Worm (Caenorhabditis elegans): ENCODE measurements around the gene cyp-13A12.

The cyp-13A12 gene

DNA sequence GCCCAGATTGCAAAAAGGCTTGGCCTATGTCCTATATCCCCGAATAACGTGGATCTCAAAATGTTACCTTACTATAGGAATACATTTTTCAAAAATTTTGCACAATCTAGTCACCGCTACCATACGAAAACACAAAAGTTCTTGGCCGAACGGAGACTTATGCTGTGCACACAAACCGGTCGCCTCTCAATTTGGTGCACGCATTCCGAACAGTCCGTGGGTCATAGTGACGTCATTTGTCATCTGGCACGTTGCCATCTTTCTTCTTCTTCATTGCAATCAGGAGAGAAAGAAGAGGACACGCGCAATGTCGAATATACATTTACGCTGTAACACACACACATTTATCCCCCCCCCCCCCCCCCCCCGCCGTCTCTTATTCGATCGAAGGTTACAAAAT is 41.3 kb downstream of the cyp-13A12 start:
- TF ChIP-seq ceh-48 (tag; optimal IDR thresholded peaks at IDR 0.05) (no peak), gmeb-2 (tag; optimal IDR thresholded peaks at IDR 0.05) (no peak), pat-9 (tag; optimal IDR thresholded peaks at IDR 0.05) (no peak), unc-3 (GFP tag; conservative IDR thresholded peaks at IDR 0.05) (no peak), unc-3 (tag; optimal IDR thresholded peaks at IDR 0.05) (no peak), madf-2 (tag; optimal IDR thresholded peaks at IDR 0.05) (no peak), ceh-2 (tag; optimal IDR thresholded peaks at IDR 0.05) (no peak), pag-3 (tag; optimal IDR thresholded peaks at IDR 0.05; ENCODE audit: borderline replicate concordance) (no peak), tbx-2 (tag; optimal IDR thresholded peaks at IDR 0.05) (no peak), ref-2 (tag; optimal IDR thresholded peaks at IDR 0.05) (no peak), ceh-34 (tag; optimal IDR thresholded peaks at IDR 0.05) (no peak)

DNA sequence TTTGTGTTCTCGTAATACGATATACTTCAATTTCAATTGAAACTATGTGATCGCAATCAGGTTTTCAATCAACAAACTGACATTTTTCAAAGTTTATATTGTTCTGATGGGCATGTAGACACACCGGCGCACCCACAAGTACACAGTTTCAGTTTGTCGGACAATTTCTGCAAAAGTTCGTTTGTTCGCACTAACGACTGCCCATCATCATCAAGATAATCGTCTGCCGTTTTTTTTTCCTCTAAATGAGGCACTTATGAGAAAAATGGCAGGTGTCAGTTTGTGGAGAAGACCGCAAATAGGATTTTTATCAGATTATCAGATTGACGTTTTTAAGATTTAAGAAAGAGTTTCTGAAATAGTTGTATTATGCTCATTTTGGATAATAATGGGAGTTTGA is 42.5 kb downstream of the cyp-13A12 start:
- TF ChIP-seq sdc-2 (tag; optimal IDR thresholded peaks at IDR 0.05): no peak
- TF ChIP-seq ceh-22 (tag; optimal IDR thresholded peaks at IDR 0.05): no peak
- TF ChIP-seq pros-1 (tag; optimal IDR thresholded peaks at IDR 0.05): no peak
- TF ChIP-seq dve-1 (tag; optimal IDR thresholded peaks at IDR 0.05): no peak
- TF ChIP-seq sox-2 (GFP tag; IDR thresholded peaks at IDR 0.05): no peak
- no peak for TF ChIP-seq unc-42 (tag; optimal IDR thresholded peaks at IDR 0.05)
- TF ChIP-seq ztf-16 (tag; optimal IDR thresholded peaks at IDR 0.05): no peak
- TF ChIP-seq unc-55 (GFP tag; optimal IDR thresholded peaks at IDR 0.05): no peak

- TF ChIP-seq ceh-14 (tag; optimal IDR thresholded peaks at IDR 0.05): peak; percentile 82
- TF ChIP-seq ztf-16 (tag; optimal IDR thresholded peaks at IDR 0.05): no peak
- no peak for TF ChIP-seq pqm-1 (tag; optimal IDR thresholded peaks at IDR 0.05)
- no peak for TF ChIP-seq zip-5 (tag; optimal IDR thresholded peaks at IDR 0.05)
- TF ChIP-seq eyg-1 (tag; optimal IDR thresholded peaks at IDR 0.05): peak; percentile 45
- TF ChIP-seq ceh-48 (tag; optimal IDR thresholded peaks at IDR 0.05): peak; percentile 65
- no peak for TF ChIP-seq madf-2 (tag; optimal IDR thresholded peaks at IDR 0.05)
- TF ChIP-seq nfya-1 (tag; optimal IDR thresholded peaks at IDR 0.05): peak; percentile 95
- no peak for TF ChIP-seq npax-4 (tag; optimal IDR thresholded peaks at IDR 0.05)
- no peak for TF ChIP-seq ceh-9 (tag; optimal IDR thresholded peaks at IDR 0.05)
- peak; percentile 56 for TF ChIP-seq ama-1 (optimal IDR thresholded peaks at IDR 0.05)
- peak; percentile 9 for TF ChIP-seq che-1 (tag; optimal IDR thresholded peaks at IDR 0.05)
- TF ChIP-seq tbx-2 (tag; optimal IDR thresholded peaks at IDR 0.05): peak; percentile 90
- TF ChIP-seq ceh-22 (tag; optimal IDR thresholded peaks at IDR 0.05): peak; percentile 4
- peak; percentile 75 for TF ChIP-seq hlh-6 (tag; optimal IDR thresholded peaks at IDR 0.05)
- peak; percentile 86 for TF ChIP-seq dve-1 (tag; optimal IDR thresholded peaks at IDR 0.05)
- TF ChIP-seq K09A11.1 (tag; optimal IDR thresholded peaks at IDR 0.05; ENCODE audit: insufficient read depth): peak; percentile 23
- TF ChIP-seq ceh-45 (GFP tag; IDR thresholded peaks at IDR 0.05): no peak
- no peak for TF ChIP-seq nhr-11 (tag; optimal IDR thresholded peaks at IDR 0.05)
- peak; percentile 37 for TF ChIP-seq ceh-30 (tag; optimal IDR thresholded peaks at IDR 0.05)
- TF ChIP-seq elt-2 (tag; optimal IDR thresholded peaks at IDR 0.05): peak; percentile 66
- TF ChIP-seq hlh-15 (tag; optimal IDR thresholded peaks at IDR 0.05): no peak
- no peak for TF ChIP-seq pha-4 (tag; optimal IDR thresholded peaks at IDR 0.05)
- TF ChIP-seq C08G9.2 (tag; optimal IDR thresholded peaks at IDR 0.05): peak; percentile 65
- peak; percentile 73 for TF ChIP-seq ets-4 (tag; optimal IDR thresholded peaks at IDR 0.05)
- peak; percentile 55 for TF ChIP-seq F13H6.1 (tag; optimal IDR thresholded peaks at IDR 0.05)
- TF ChIP-seq sdc-2 (tag; optimal IDR thresholded peaks at IDR 0.05): peak; percentile 47
- TF ChIP-seq ceh-19 (GFP tag; optimal IDR thresholded peaks at IDR 0.05): peak; percentile 66
- TF ChIP-seq pha-2 (tag; optimal IDR thresholded peaks at IDR 0.05): peak; percentile 56
- TF ChIP-seq mec-3 (tag; optimal IDR thresholded peaks at IDR 0.05; ENCODE audit: borderline replicate concordance): peak; percentile 41
- peak; percentile 66 for TF ChIP-seq lim-6 (tag; optimal IDR thresholded peaks at IDR 0.05)
- TF ChIP-seq syd-9 (tag; optimal IDR thresholded peaks at IDR 0.05): peak; percentile 81
- peak; percentile 58 for TF ChIP-seq hlh-8 (tag; optimal IDR thresholded peaks at IDR 0.05)
- peak; percentile 62 for TF ChIP-seq ceh-6 (GFP tag; optimal IDR thresholded peaks at IDR 0.05)
- TF ChIP-seq ceh-31 (tag; optimal IDR thresholded peaks at IDR 0.05): peak; percentile 97
- no peak for TF ChIP-seq Y22D7AL.16 (tag; optimal IDR thresholded peaks at IDR 0.05)
- TF ChIP-seq unc-55 (GFP tag; optimal IDR thresholded peaks at IDR 0.05): peak; percentile 83
Observed at ce11 chrIII:13067884-13068767, 43.8 kb downstream of the cyp-13A12 start.
